Fruit fly (Drosophila melanogaster): ENCODE results near the gene CG4572.
A peak's percentile ranks its signal among the peaks of the same experiment; 100 is the strongest.

Gene CG4572

dm6 chr3R:19830973-19831372 is 33.2 kb downstream of the CG4572 start (continued):
- TF ChIP-seq Fer2 (tag; optimal IDR thresholded peaks at IDR 0.05) = peak; percentile 26
- peak; percentile 62 for TF ChIP-seq bcd (GFP tag; optimal IDR thresholded peaks at IDR 0.05)
- no peak for TF ChIP-seq E2f2 (GFP tag; IDR thresholded peaks at IDR 0.05)
- peak; percentile 53; the same call in 1 of the 3 replicates for TF ChIP-seq ci (GFP tag; IDR thresholded peaks at IDR 0.05)
- peak; percentile 17 for TF ChIP-seq nerfin-1 (tag; optimal IDR thresholded peaks at IDR 0.05)
- no peak for TF ChIP-seq chinmo (GFP tag; IDR thresholded peaks at IDR 0.05; ENCODE audit: partially characterized antibody)
- TF ChIP-seq rib (GFP tag; IDR thresholded peaks at IDR 0.05) = 0 out of 2 replicates have a peak, but pooled peaks have one; percentile 36
- TF ChIP-seq CG4617 (GFP tag; optimal IDR thresholded peaks at IDR 0.05; ENCODE audit: borderline replicate concordance) = no peak

- TF ChIP-seq lilli (GFP tag; optimal IDR thresholded peaks at IDR 0.05) (no peak), pan (optimal IDR thresholded peaks at IDR 0.05) (no peak), pan (GFP tag; optimal IDR thresholded peaks at IDR 0.05 in 1 of 2, IDR thresholded peaks at IDR 0.05 in 1 of 2) (no peak), Fer2 (tag; optimal IDR thresholded peaks at IDR 0.05) (no peak), Pdp1 (GFP tag; optimal IDR thresholded peaks at IDR 0.05) (peak in 1 of 2 experiments; percentile 30), Doc3 (GFP tag; IDR thresholded peaks at IDR 0.05; ENCODE audit: partially characterized antibody) (no peak), Mad (GFP tag; optimal IDR thresholded peaks at IDR 0.05) (no peak), CG6175 (GFP tag; IDR thresholded peaks at IDR 0.05) (no peak), lov (optimal IDR thresholded peaks at IDR 0.05) (no peak), lov (GFP tag; IDR thresholded peaks at IDR 0.05) (no peak), CG8478 (optimal IDR thresholded peaks at IDR 0.05) (no peak), CG31224 (GFP tag; IDR thresholded peaks at IDR 0.05) (no peak), Med (GFP tag) (peak; percentile 62), CG10209 (GFP tag; optimal IDR thresholded peaks at IDR 0.05) (no peak), CG17912 (GFP tag; optimal IDR thresholded peaks at IDR 0.05) (no peak), dan (GFP tag; IDR thresholded peaks at IDR 0.05) (no peak), Ravus (GFP tag; IDR thresholded peaks at IDR 0.05) (no peak), bbx (GFP tag; IDR thresholded peaks at IDR 0.05; ENCODE audit: partially characterized antibody) (no peak), CG18599 (GFP tag; optimal IDR thresholded peaks at IDR 0.05) (peak; percentile 19), Scr (GFP tag; IDR thresholded peaks at IDR 0.05; ENCODE audit: partially characterized antibody) (0 out of 2 replicates have a peak, but pooled peaks have one; percentile 10), Doc2 (GFP tag; IDR thresholded peaks at IDR 0.05) (no peak), fd64A (GFP tag; optimal IDR thresholded peaks at IDR 0.05) (no peak), CG14050 (GFP tag; IDR thresholded peaks at IDR 0.05) (no peak), CG33213 (GFP tag; optimal IDR thresholded peaks at IDR 0.05) (no peak), CG10543 (GFP tag; optimal IDR thresholded peaks at IDR 0.05) (peak; percentile 10), CG12769 (tag; optimal IDR thresholded peaks at IDR 0.05) (peak; percentile 76), H2.0 (GFP tag; IDR thresholded peaks at IDR 0.05) (no peak), chinmo (GFP tag; IDR thresholded peaks at IDR 0.05; ENCODE audit: partially characterized antibody) (0 out of 4 replicates have a peak, but pooled peaks have one; percentile 24), abd-A (tag; optimal IDR thresholded peaks at IDR 0.05) (peak; percentile 77), sd (tag; optimal IDR thresholded peaks at IDR 0.05) (peak; percentile 76), CG8359 (GFP tag; optimal IDR thresholded peaks at IDR 0.05; ENCODE audit: borderline replicate concordance) (no peak), Lhr (GFP tag; optimal IDR thresholded peaks at IDR 0.05) (no peak), sens (GFP tag) (peak; percentile 70), CG4404 (GFP tag; IDR thresholded peaks at IDR 0.05) (no peak), lab (GFP tag; optimal IDR thresholded peaks at IDR 0.05) (no peak), sr (GFP tag; IDR thresholded peaks at IDR 0.05) (peak; percentile 59; the same call in 2 of the 3 replicates)
Observed at dm6 chr3R:19826806-19827328, 37.3 kb downstream of the CG4572 start.
